Fruit fly (Drosophila melanogaster) whole organism, prepupa: ENCODE results near the gene Non3.

Experiments
- CG10631 ChIP-seq: fragments of 200-800 bp; sonication (Bioruptor generic); optimal IDR thresholded peaks from 2 replicates; lab custom pipeline; 2016; ENCODE audit warnings: missing biosample characterization, missing genetic modification characterization
- CG10669 ChIP-seq: fragments of 200-800 bp; sonication (Bioruptor generic); optimal IDR thresholded peaks from 3 replicates; lab custom pipeline; 2018; ENCODE audit warnings: missing biosample characterization, mild to moderate bottlenecking, missing genetic modification characterization, moderate library complexity
- CG11294 ChIP-seq: fragments of 200-800 bp; sonication (Bioruptor generic); IDR thresholded peaks from 2 replicates; pipeline ENCODE4 v1.3.6; 2022; ENCODE audit warnings: missing biosample characterization, missing genetic modification characterization
- CG11762 ChIP-seq: fragments of 200-800 bp; sonication (Bioruptor generic); optimal IDR thresholded peaks from 3 replicates; lab custom pipeline; 2016; ENCODE audit warnings: missing biosample characterization, missing genetic modification characterization; ENCODE audit not compliant: insufficient read depth
- CG11902 ChIP-seq: fragments of 200-800 bp; sonication (Bioruptor generic); optimal IDR thresholded peaks from 3 replicates; lab custom pipeline; 2016; ENCODE audit warnings: missing biosample characterization, missing genetic modification characterization
- CG1621 ChIP-seq: fragments of 200-800 bp; sonication (Bioruptor generic); optimal IDR thresholded peaks from 3 replicates; lab custom pipeline; 2018; ENCODE audit warnings: missing biosample characterization, mild to moderate bottlenecking, missing genetic modification characterization
- CG16779 ChIP-seq: fragments of 200-800 bp; sonication (Bioruptor generic); optimal IDR thresholded peaks from 3 replicates; lab custom pipeline; 2017; ENCODE audit warnings: missing biosample characterization, mild to moderate bottlenecking, missing genetic modification characterization
- CG3032 ChIP-seq: fragments of 200-800 bp; optimal IDR thresholded peaks from 2 replicates; lab custom pipeline; 2019; ENCODE audit warnings: missing biosample characterization, mild to moderate bottlenecking, missing genetic modification characterization, moderate library complexity
- CG31627 ChIP-seq: fragments of 200-800 bp; sonication (Bioruptor generic); optimal IDR thresholded peaks from 3 replicates; lab custom pipeline; 2016; ENCODE audit warnings: missing biosample characterization, missing genetic modification characterization
- CG32006 ChIP-seq: fragments of 200-800 bp; sonication (Bioruptor generic); optimal IDR thresholded peaks from 3 replicates; lab custom pipeline; 2017; ENCODE audit warnings: missing biosample characterization, mild to moderate bottlenecking, missing genetic modification characterization
- CG4318 ChIP-seq: fragments of 200-800 bp; sonication (Bioruptor generic); optimal IDR thresholded peaks from 3 replicates; lab custom pipeline; 2017; ENCODE audit warnings: missing biosample characterization, mild to moderate bottlenecking, missing genetic modification characterization
- CG6163 ChIP-seq: fragments of 200-800 bp; sonication (Bioruptor generic); IDR thresholded peaks from 3 replicates; pipeline ENCODE4 v1.3.6; 2022; ENCODE audit warnings: missing biosample characterization, missing genetic modification characterization
- CG6276 ChIP-seq: fragments of 200-800 bp; sonication (Bioruptor generic); optimal IDR thresholded peaks from 2 replicates; lab custom pipeline; 2017; ENCODE audit warnings: missing biosample characterization, mild to moderate bottlenecking, missing genetic modification characterization
- CG6792 ChIP-seq: fragments of 200-800 bp; sonication (Bioruptor generic); optimal IDR thresholded peaks from 3 replicates; lab custom pipeline; 2016; ENCODE audit warnings: missing biosample characterization, missing genetic modification characterization
- CG6808 ChIP-seq: fragments of 200-800 bp; sonication (Bioruptor generic); optimal IDR thresholded peaks from 3 replicates; lab custom pipeline; 2017; ENCODE audit warnings: missing biosample characterization, missing genetic modification characterization, mild to moderate bottlenecking, moderate library complexity, missing genetic modification reagents
- CG7368 ChIP-seq: fragments of 200-800 bp; sonication (Bioruptor generic); optimal IDR thresholded peaks from 3 replicates; lab custom pipeline; 2016; ENCODE audit warnings: missing biosample characterization, missing genetic modification characterization
- CG8119 ChIP-seq: fragments of 200-800 bp; sonication (Bioruptor generic); IDR thresholded peaks from 3 replicates; pipeline ENCODE4 v1.3.6; 2022; ENCODE audit warnings: missing biosample characterization, missing genetic modification characterization
- CG8632 ChIP-seq: fragments of 200-800 bp; sonication (Bioruptor generic); optimal IDR thresholded peaks from 3 replicates; lab custom pipeline; 2016; ENCODE audit warnings: missing biosample characterization, missing genetic modification characterization
- CG9139 ChIP-seq: fragments of 200-800 bp; sonication (Bioruptor generic); optimal IDR thresholded peaks from 3 replicates; lab custom pipeline; 2017; ENCODE audit warnings: missing biosample characterization, mild to moderate bottlenecking, missing genetic modification characterization
- Eip75B ChIP-seq: fragments of 200-800 bp; sonication (Bioruptor generic); optimal IDR thresholded peaks from 3 replicates; lab custom pipeline; 2016; ENCODE audit warnings: missing biosample characterization, missing genetic modification characterization
- Eip78C ChIP-seq: fragments of 200-800 bp; sonication (Bioruptor generic); peaks from one replicate; lab custom pipeline; 2016; ENCODE audit warnings: missing biosample characterization, missing genetic modification characterization
- Eip93F ChIP-seq: fragments of 200-800 bp; sonication (Bioruptor generic); optimal IDR thresholded peaks from 2 replicates; lab custom pipeline; 2016; ENCODE audit warnings: missing biosample characterization, mild to moderate bottlenecking, missing genetic modification characterization
- Ets96B ChIP-seq: fragments of 200-800 bp; optimal IDR thresholded peaks from 2 replicates; lab custom pipeline; 2019; ENCODE audit warnings: missing biosample characterization, mild to moderate bottlenecking, missing genetic modification characterization, moderate library complexity
- Hr38 ChIP-seq: sonication (Bioruptor generic); optimal IDR thresholded peaks from 2 replicates; lab custom pipeline; 2016; ENCODE audit warnings: missing biosample characterization, missing genetic modification characterization
- Hr4 ChIP-seq: fragments of 200-800 bp; sonication (Bioruptor generic); optimal IDR thresholded peaks from 3 replicates; lab custom pipeline; 2016; ENCODE audit warnings: missing biosample characterization, missing genetic modification characterization
- Met ChIP-seq: fragments of 200-800 bp; sonication (Bioruptor generic); optimal IDR thresholded peaks from 3 replicates; lab custom pipeline; 2016; ENCODE audit warnings: missing biosample characterization, missing genetic modification characterization
- Smox ChIP-seq: fragments of 200-800 bp; sonication (Bioruptor generic); optimal IDR thresholded peaks from 3 replicates; lab custom pipeline; 2016; ENCODE audit warnings: missing biosample characterization, missing genetic modification characterization
- Sox14 ChIP-seq: fragments of 200-800 bp; sonication (Bioruptor generic); optimal IDR thresholded peaks from 3 replicates; lab custom pipeline; 2016; ENCODE audit warnings: missing biosample characterization, missing genetic modification characterization
- achi ChIP-seq: fragments of 200-800 bp; sonication (Bioruptor generic); optimal IDR thresholded peaks from 3 replicates; lab custom pipeline; 2016; ENCODE audit warnings: missing biosample characterization, missing genetic modification characterization
- acj6 ChIP-seq: fragments of 200-800 bp; sonication (Bioruptor generic); optimal IDR thresholded peaks from 3 replicates; lab custom pipeline; 2016; ENCODE audit warnings: missing biosample characterization, missing genetic modification characterization
- cyc ChIP-seq: fragments of 200-800 bp; sonication (Bioruptor generic); optimal IDR thresholded peaks from 3 replicates; lab custom pipeline; 2016; ENCODE audit warnings: missing biosample characterization, missing genetic modification characterization
- dac ChIP-seq: fragments of 200-800 bp; sonication (Bioruptor generic); optimal IDR thresholded peaks from 2 replicates; lab custom pipeline; 2017; ENCODE audit warnings: missing biosample characterization, mild to moderate bottlenecking, missing genetic modification characterization
- dsx ChIP-seq: fragments of 200-800 bp; optimal IDR thresholded peaks from 3 replicates; lab custom pipeline; 2019; ENCODE audit warnings: missing biosample characterization, mild to moderate bottlenecking, missing genetic modification characterization, moderate library complexity; ENCODE audit not compliant: poor library complexity, severe bottlenecking
- eg ChIP-seq: fragments of 200-800 bp; sonication (Bioruptor generic); IDR thresholded peaks from 3 replicates; pipeline ENCODE4 v1.3.6; 2022; ENCODE audit warnings: missing biosample characterization, missing genetic modification characterization
- esn ChIP-seq: fragments of 200-800 bp; sonication (Bioruptor generic); optimal IDR thresholded peaks from 2 replicates; lab custom pipeline; 2016; ENCODE audit warnings: missing biosample characterization, mild to moderate bottlenecking, missing genetic modification characterization, moderate library complexity
- fd59A ChIP-seq: fragments of 200-800 bp; sonication (Bioruptor generic); optimal IDR thresholded peaks from 2 replicates; lab custom pipeline; 2017; ENCODE audit warnings: missing biosample characterization, mild to moderate bottlenecking, missing genetic modification characterization, missing genetic modification reagents
- fd85E ChIP-seq: fragments of 200-800 bp; sonication (Bioruptor generic); optimal IDR thresholded peaks from 3 replicates; lab custom pipeline; 2016; ENCODE audit warnings: missing biosample characterization, missing genetic modification characterization
- lz ChIP-seq: fragments of 200-800 bp; sonication (Bioruptor generic); optimal IDR thresholded peaks from 3 replicates; lab custom pipeline; 2016; ENCODE audit warnings: missing biosample characterization, missing genetic modification characterization
- net ChIP-seq: fragments of 200-800 bp; sonication (Bioruptor generic); optimal IDR thresholded peaks from 3 replicates; lab custom pipeline; 2016; ENCODE audit warnings: missing biosample characterization, missing genetic modification characterization
- pdm3 ChIP-seq: fragments of 200-800 bp; sonication (Bioruptor generic); optimal IDR thresholded peaks from 3 replicates; lab custom pipeline; 2016; ENCODE audit warnings: missing biosample characterization, missing genetic modification characterization
- salr ChIP-seq, 2 experiments: fragments of 200-800 bp; sonication (Bioruptor generic); optimal IDR thresholded peaks; 3 replicates each; lab custom pipeline; 2016 to 2018; ENCODE audit warnings: missing biosample characterization in 2 of 2, missing genetic modification characterization in 2 of 2, mild to moderate bottlenecking in 1 of 2
- spab ChIP-seq: fragments of 200-800 bp; sonication (Bioruptor generic); optimal IDR thresholded peaks from 2 replicates; lab custom pipeline; 2017; ENCODE audit warnings: missing biosample characterization, mild to moderate bottlenecking, missing genetic modification characterization, missing genetic modification reagents
- ss ChIP-seq, 2 experiments: fragments of 200-800 bp; sonication (Bioruptor generic); optimal IDR thresholded peaks; 2 replicates in 1 of 2; 3 replicates in 1 of 2; lab custom pipeline; 2017 to 2018; ENCODE audit warnings: mild to moderate bottlenecking in 2 of 2, missing biosample characterization in 2 of 2, missing genetic modification characterization in 2 of 2, moderate library complexity in 1 of 2
- svp ChIP-seq: fragments of 200-800 bp; sonication (Bioruptor generic); peaks from one replicate; lab custom pipeline; 2016; ENCODE audit warnings: missing biosample characterization, missing genetic modification characterization

The Non3 gene

dm6 chr3R:18234699-18235257 lies 11.3 kb downstream of the Non3 start:
- no peak for TF ChIP-seq CG8119 (GFP tag; lab: Robert Waterston, UW)
- no peak for TF ChIP-seq CG1621 (tag; lab: Kevin White, UChicago)
- TF ChIP-seq CG10631 (GFP tag; lab: Kevin White, UChicago): no peak
- no peak for TF ChIP-seq CG9139 (GFP tag; lab: Kevin White, UChicago)
- no peak for TF ChIP-seq lz (GFP tag; lab: Kevin White, UChicago)
- no peak for TF ChIP-seq Sox14 (GFP tag; lab: Kevin White, UChicago)
- TF ChIP-seq, all 60 proteins: peak for 0

dm6 chr3R:18235879-18236278 lies 12.4 kb downstream of the Non3 start, which contains the start of gene repo:
repo (plus strand) TSS chr3R:18236192.
- TF ChIP-seq CG8632 (GFP tag; lab: Kevin White, UChicago) (no peak), CG6163 (GFP tag; lab: Robert Waterston, UW) (0 out of 3 replicates have a peak, but pooled peaks have one; percentile 7)

- TF ChIP-seq CG4318 (GFP tag; lab: Kevin White, UChicago) (no peak), dsx (GFP tag; lab: Kevin White, UChicago) (no peak), CG32006 (GFP tag; lab: Kevin White, UChicago) (no peak), CG16779 (tag; lab: Kevin White, UChicago) (peak; percentile 25), CG10631 (GFP tag; lab: Kevin White, UChicago) (peak; percentile 5), Met (GFP tag; lab: Kevin White, UChicago) (no peak), CG6792 (peak; percentile 17), dac (GFP tag; lab: Kevin White, UChicago) (no peak), pdm3 (GFP tag; lab: Kevin White, UChicago) (no peak), CG11762 (GFP tag; lab: Kevin White, UChicago) (no peak), ss (GFP tag; optimal IDR thresholded peaks at IDR 0.05; lab: Kevin White, UChicago) (peak; percentile 42 to 52), achi (GFP tag; lab: Kevin White, UChicago) (peak; percentile 48), Hr38 (GFP tag; lab: Kevin White, UChicago) (no peak), fd59A (GFP tag; lab: Kevin White, UChicago) (no peak), eg (GFP tag; lab: Robert Waterston, UW) (0 out of 3 replicates have a peak, but pooled peaks have one; percentile 49), CG6276 (GFP tag; lab: Kevin White, UChicago) (no peak), CG10669 (GFP tag; lab: Kevin White, UChicago) (no peak), CG7368 (GFP tag; lab: Kevin White, UChicago) (no peak), CG11294 (GFP tag; lab: Robert Waterston, UW) (no peak), Ets96B (tag; lab: Kevin White, UChicago) (no peak), CG11902 (no peak), lz (GFP tag; lab: Kevin White, UChicago) (peak; percentile 30), spab (GFP tag; lab: Kevin White, UChicago) (no peak), Smox (GFP tag; lab: Kevin White, UChicago) (peak; percentile 28), CG31627 (GFP tag; lab: Kevin White, UChicago) (peak; percentile 0), Eip75B (GFP tag; lab: Kevin White, UChicago) (peak; percentile 23), Eip78C (GFP tag; lab: Kevin White, UChicago) (peak; percentile 77), svp (GFP tag; lab: Kevin White, UChicago) (peak; percentile 48), CG8632 (GFP tag; lab: Kevin White, UChicago) (peak; percentile 18), CG6808 (GFP tag; lab: Kevin White, UChicago) (peak; percentile 44), Eip93F (GFP tag; lab: Kevin White, UChicago) (no peak), acj6 (GFP tag; lab: Kevin White, UChicago) (peak; percentile 6), CG9139 (GFP tag; lab: Kevin White, UChicago) (peak; percentile 56), esn (GFP tag; lab: Kevin White, UChicago) (peak; percentile 64), CG3032 (tag; lab: Kevin White, UChicago) (no peak), fd85E (no peak), Hr4 (GFP tag; lab: Kevin White, UChicago) (no peak), cyc (GFP tag; lab: Kevin White, UChicago) (peak; percentile 3), net (GFP tag; lab: Kevin White, UChicago) (no peak), salr (GFP tag; optimal IDR thresholded peaks at IDR 0.05; lab: Kevin White, UChicago) (no peak)
Observed at dm6 chr3R:18242089-18242955, 18.8 kb downstream of the Non3 start, which contains the start of the genes CG7156 and 14-3-3epsilon. CG7156 (minus strand) TSS chr3R:18242159. 14-3-3epsilon (plus strand) TSS chr3R:18242531.
